Worm (Caenorhabditis elegans) whole organism, mixed stage, embryonic: Measurements from ENCODE around the gene clc-22.

ENCODE experiments used
- ham-2 ChIP-seq: fragments of 200-800 bp; sonication (Bioruptor generic); optimal IDR thresholded peaks from 2 replicates; lab custom pipeline; 2018; ENCODE audit warnings: mild to moderate bottlenecking, missing genetic modification characterization, missing compliant biosample characterization
- nhr-76 ChIP-seq: sonication (generic microtip); optimal IDR thresholded peaks from 2 replicates; lab custom pipeline; 2017; ENCODE audit warnings: missing biosample characterization, missing genetic modification characterization

- TF ChIP-seq nhr-76 (tag; lab: Kevin White, UChicago) (no peak), ham-2 (GFP tag; lab: Kevin White, UChicago) (no peak)
Observed at ce11 chrII:4044349-4044748, 48.5 kb upstream of the clc-22 start, which contains the start of gene rpn-11.
